Fruit fly (Drosophila melanogaster) whole organism, embryonic: ENCODE data around the gene CG17982.

Source experiments
- Antp ChIP-seq: fragments of 200-800 bp; sonication (Bioruptor generic); optimal IDR thresholded peaks from 3 replicates; lab custom pipeline; 2016; ENCODE audit warnings: missing biosample characterization, missing genetic modification characterization
- B-H1 ChIP-seq: fragments of 200-800 bp; sonication (Bioruptor generic); IDR thresholded peaks from 3 replicates; pipeline ENCODE4 v1.3.6; 2022; ENCODE audit warnings: missing biosample characterization, missing genetic modification characterization
- BEAF-32 ChIP-seq: fragments of 200-800 bp; sonication (Bioruptor generic); optimal IDR thresholded peaks from 3 replicates; lab custom pipeline; 2017; ENCODE audit warnings: missing biosample characterization, missing genetic modification characterization, mild to moderate bottlenecking, moderate library complexity, missing genetic modification reagents
- CG11398 ChIP-seq: fragments of 200-800 bp; sonication (Bioruptor generic); optimal IDR thresholded peaks from 2 replicates; lab custom pipeline; 2016; ENCODE audit warnings: missing biosample characterization, missing genetic modification characterization
- CG13424 ChIP-seq: fragments of 200-800 bp; sonication (Bioruptor generic); optimal IDR thresholded peaks from 2 replicates; lab custom pipeline; 2019; ENCODE audit warnings: missing biosample characterization, mild to moderate bottlenecking, missing genetic modification characterization, moderate library complexity
- CG13624 ChIP-seq: fragments of 200-800 bp; sonication (Bioruptor generic); optimal IDR thresholded peaks from 2 replicates; lab custom pipeline; 2016; ENCODE audit warnings: missing biosample characterization, missing genetic modification characterization
- CG16779 ChIP-seq: fragments of 200-800 bp; sonication (Bioruptor generic); IDR thresholded peaks from 2 replicates; pipeline ENCODE4 v1.3.6; 2022; ENCODE audit warnings: missing biosample characterization, missing genetic modification characterization
- CG2199 ChIP-seq: fragments of 200-800 bp; sonication (Bioruptor generic); IDR thresholded peaks from 3 replicates; pipeline ENCODE4 v1.3.6; 2022; ENCODE audit warnings: missing biosample characterization, missing genetic modification characterization
- CG4360 ChIP-seq: fragments of 200-800 bp; sonication (Bioruptor generic); IDR thresholded peaks from 2 replicates; pipeline ENCODE4 v1.3.6; 2022; ENCODE audit warnings: missing biosample characterization, missing genetic modification characterization
- CG6791 ChIP-seq: fragments of 200-800 bp; sonication (Bioruptor generic); IDR thresholded peaks from 3 replicates; pipeline ENCODE4 v1.3.6; 2022; ENCODE audit warnings: missing biosample characterization, missing genetic modification characterization; ENCODE audit not compliant: partially characterized antibody
- CG7372 ChIP-seq: fragments of 200-800 bp; sonication (Bioruptor generic); IDR thresholded peaks from 2 replicates; pipeline ENCODE4 v1.3.6; 2022; ENCODE audit warnings: missing biosample characterization, missing genetic modification characterization
- CG9727 ChIP-seq: fragments of 200-800 bp; sonication (Bioruptor generic); optimal IDR thresholded peaks from 3 replicates; lab custom pipeline; 2017; ENCODE audit warnings: missing biosample characterization, mild to moderate bottlenecking, missing genetic modification characterization
- CG9797 ChIP-seq: fragments of 200-800 bp; sonication (Bioruptor generic); optimal IDR thresholded peaks from 3 replicates; lab custom pipeline; 2018; ENCODE audit warnings: missing biosample characterization, mild to moderate bottlenecking, missing genetic modification characterization
- CkIIα-i1 ChIP-seq: fragments of 200-800 bp; sonication (Bioruptor generic); IDR thresholded peaks from 2 replicates; pipeline ENCODE4 v1.3.6; 2022; ENCODE audit warnings: missing biosample characterization, missing genetic modification characterization
- Dek ChIP-seq: fragments of 200-800 bp; sonication (Bioruptor generic); optimal IDR thresholded peaks from 3 replicates; lab custom pipeline; 2019; ENCODE audit warnings: missing biosample characterization, mild to moderate bottlenecking, missing genetic modification characterization, moderate library complexity
- Dip2 ChIP-seq: fragments of 200-800 bp; sonication (Bioruptor generic); IDR thresholded peaks from 2 replicates; pipeline ENCODE4 v1.3.6; 2022; ENCODE audit warnings: missing biosample characterization, missing genetic modification characterization
- Dp ChIP-seq: fragments of 200-800 bp; sonication (Bioruptor generic); optimal IDR thresholded peaks from 2 replicates; lab custom pipeline; 2018; ENCODE audit warnings: missing biosample characterization, mild to moderate bottlenecking, missing genetic modification characterization, moderate library complexity
- Eip74EF ChIP-seq, 2 experiments: fragments of 200-800 bp in 1 of 2; fragments of >200 bp in 1 of 2; sonication (Bioruptor generic) in 1 of 2; optimal IDR thresholded peaks; 2 replicates each; lab custom pipeline; 2017 to 2019; ENCODE audit warnings: missing biosample characterization in 2 of 2, missing genetic modification characterization in 2 of 2, mild to moderate bottlenecking in 1 of 2, moderate library complexity in 1 of 2
- HLH54F ChIP-seq: fragments of 200-800 bp; sonication (Bioruptor generic); optimal IDR thresholded peaks from 3 replicates; lab custom pipeline; 2016; ENCODE audit warnings: missing biosample characterization, missing genetic modification characterization
- HmgD ChIP-seq: fragments of 200-800 bp; sonication (Bioruptor generic); optimal IDR thresholded peaks from 3 replicates; lab custom pipeline; 2016; ENCODE audit warnings: missing biosample characterization, missing genetic modification characterization
- Hr39 ChIP-seq: fragments of >200 bp; optimal IDR thresholded peaks from 2 replicates; lab custom pipeline; 2017
- Jarid2 ChIP-seq: fragments of 200-800 bp; sonication (Bioruptor generic); optimal IDR thresholded peaks from 3 replicates; lab custom pipeline; 2017; ENCODE audit warnings: mild to moderate bottlenecking, missing biosample characterization, missing genetic modification reagents, missing genetic modification characterization
- Lpt ChIP-seq: fragments of >200 bp; optimal IDR thresholded peaks from 2 replicates; lab custom pipeline; 2018; ENCODE audit warnings: missing biosample characterization, missing genetic modification characterization
- MTF-1 ChIP-seq: fragments of 200-800 bp; sonication (Bioruptor generic); optimal IDR thresholded peaks from 2 replicates; lab custom pipeline; 2018; ENCODE audit warnings: missing biosample characterization, mild to moderate bottlenecking, missing genetic modification characterization, borderline replicate concordance
- Max ChIP-seq: fragments of 200-800 bp; sonication (Bioruptor generic); optimal IDR thresholded peaks from 2 replicates; lab custom pipeline; 2016; ENCODE audit warnings: missing biosample characterization, mild to moderate bottlenecking, missing genetic modification characterization
- Myb ChIP-seq: fragments of 200-800 bp; sonication (Bioruptor generic); optimal IDR thresholded peaks from 2 replicates; lab custom pipeline; 2016; ENCODE audit warnings: missing biosample characterization, missing genetic modification characterization
- Neu2 ChIP-seq: fragments of 200-800 bp; sonication (Bioruptor generic); optimal IDR thresholded peaks from 3 replicates; lab custom pipeline; 2016; ENCODE audit warnings: missing biosample characterization, missing genetic modification characterization, borderline replicate concordance
- Poxn ChIP-seq: fragments of 200-800 bp; sonication (Bioruptor generic); IDR thresholded peaks from 2 replicates; pipeline ENCODE4 v1.3.6; 2022; ENCODE audit warnings: missing biosample characterization, missing genetic modification characterization
- Spps ChIP-seq: fragments of 200-800 bp; sonication (Bioruptor generic); optimal IDR thresholded peaks from 2 replicates; lab custom pipeline; 2018; ENCODE audit warnings: missing biosample characterization, mild to moderate bottlenecking, missing genetic modification characterization
- Stat92E ChIP-seq, 3 experiments: fragments of >200 bp in 2 of 3; fragments of 200-800 bp in 1 of 3; sonication (Bioruptor generic) in 1 of 3; optimal IDR thresholded peaks; 2 replicates each; lab custom pipeline; 2017 to 2019; ENCODE audit warnings: missing biosample characterization in 3 of 3, missing genetic modification characterization in 3 of 3, mild to moderate bottlenecking in 1 of 3, moderate library complexity in 1 of 3
- Tbp ChIP-seq: fragments of >200 bp; optimal IDR thresholded peaks from 2 replicates; lab custom pipeline; 2018; ENCODE audit warnings: missing biosample characterization, missing genetic modification characterization
- Usf ChIP-seq: fragments of 200-800 bp; sonication (Bioruptor generic); optimal IDR thresholded peaks from 2 replicates; lab custom pipeline; 2017; ENCODE audit warnings: missing genotype, missing biosample characterization, missing genetic modification characterization
- Xrp1 ChIP-seq: fragments of 200-800 bp; sonication (Bioruptor generic); IDR thresholded peaks from 2 replicates; pipeline ENCODE4 v1.3.6; 2022; ENCODE audit warnings: missing biosample characterization, missing genetic modification characterization
- amos ChIP-seq: fragments of 200-800 bp; sonication (Bioruptor generic); IDR thresholded peaks from 2 replicates; pipeline ENCODE4 v1.3.6; 2022; ENCODE audit warnings: missing biosample characterization, missing genetic modification characterization; ENCODE audit not compliant: partially characterized antibody
- aop ChIP-seq: fragments of 200-800 bp; sonication (Bioruptor generic); IDR thresholded peaks from 2 replicates; pipeline ENCODE4 v1.3.6; 2022; ENCODE audit warnings: missing biosample characterization, missing genetic modification characterization
- ase ChIP-seq: fragments of 200-800 bp; sonication (Bioruptor generic); IDR thresholded peaks from 3 replicates; pipeline ENCODE4 v1.3.6; 2022; ENCODE audit warnings: missing biosample characterization, missing genetic modification characterization
- chm ChIP-seq: fragments of 200-800 bp; sonication (Bioruptor generic); IDR thresholded peaks from 2 replicates; pipeline ENCODE4 v1.3.6; 2022; ENCODE audit warnings: missing biosample characterization, missing genetic modification characterization
- crp ChIP-seq, 2 experiments: fragments of 200-800 bp; sonication (Bioruptor generic); optimal IDR thresholded peaks; 2 replicates in 1 of 2; 3 replicates in 1 of 2; lab custom pipeline; 2017; ENCODE audit warnings: missing biosample characterization in 2 of 2, missing genetic modification characterization in 2 of 2, mild to moderate bottlenecking in 1 of 2, moderate library complexity in 1 of 2
- dati ChIP-seq: fragments of 200-800 bp; sonication (Bioruptor generic); IDR thresholded peaks from 2 replicates; pipeline ENCODE4 v1.3.6; 2022; ENCODE audit warnings: missing biosample characterization, missing genetic modification characterization
- dimm ChIP-seq: fragments of 200-800 bp; sonication (Bioruptor generic); IDR thresholded peaks from 2 replicates; pipeline ENCODE4 v1.3.6; 2022; ENCODE audit warnings: missing biosample characterization, missing genetic modification characterization
- fru ChIP-seq: fragments of >200 bp; optimal IDR thresholded peaks from 2 replicates; lab custom pipeline; 2017
- lab ChIP-seq: fragments of 200-800 bp; sonication (Bioruptor generic); optimal IDR thresholded peaks from 3 replicates; lab custom pipeline; 2017; ENCODE audit warnings: missing biosample characterization, missing genetic modification characterization, mild to moderate bottlenecking, moderate library complexity, missing genetic modification reagents
- mam ChIP-seq: fragments of 200-800 bp; sonication (Bioruptor generic); optimal IDR thresholded peaks from 3 replicates; lab custom pipeline; 2016; ENCODE audit warnings: missing biosample characterization, missing genetic modification characterization
- org-1 ChIP-seq: fragments of 200-800 bp; sonication (Bioruptor generic); optimal IDR thresholded peaks from 2 replicates; lab custom pipeline; 2017; ENCODE audit warnings: missing biosample characterization, missing genetic modification characterization
- pb ChIP-seq: fragments of 200-800 bp; sonication (Bioruptor generic); optimal IDR thresholded peaks from 3 replicates; lab custom pipeline; 2016; ENCODE audit warnings: missing biosample characterization, missing genetic modification characterization
- ranshi ChIP-seq: fragments of 200-800 bp; sonication (Bioruptor generic); IDR thresholded peaks from 2 replicates; pipeline ENCODE4 v1.3.6; 2022; ENCODE audit warnings: missing biosample characterization, missing genetic modification characterization
- salm ChIP-seq: fragments of 200-800 bp; sonication (Bioruptor generic); optimal IDR thresholded peaks from 2 replicates; lab custom pipeline; 2018; ENCODE audit warnings: missing biosample characterization, mild to moderate bottlenecking, missing genetic modification characterization
- tio ChIP-seq: fragments of 200-800 bp; sonication (Bioruptor generic); optimal IDR thresholded peaks from 2 replicates; lab custom pipeline; 2017; ENCODE audit warnings: missing biosample characterization, missing genetic modification characterization, inconsistent platforms
- unpg ChIP-seq: fragments of 200-800 bp; sonication (Bioruptor generic); optimal IDR thresholded peaks from 3 replicates; lab custom pipeline; 2018; ENCODE audit warnings: missing biosample characterization, mild to moderate bottlenecking, missing genetic modification characterization, moderate library complexity
- zen2 ChIP-seq: fragments of 200-800 bp; sonication (Bioruptor generic); IDR thresholded peaks from 3 replicates; pipeline ENCODE4 v1.3.6; 2022; ENCODE audit warnings: missing biosample characterization, missing genetic modification characterization; ENCODE audit not compliant: partially characterized antibody

The CG17982 gene

dm6 chrX:8178165-8178955 is 34.7 kb upstream of the CG17982 start, which contains the start of gene sdt (continued):
- TF ChIP-seq CG2199 (GFP tag; lab: Robert Waterston, UW) (no peak), MTF-1 (no peak), BEAF-32 (GFP tag; lab: Kevin White, UChicago) (no peak), zen2 (GFP tag; lab: Robert Waterston, UW) (no peak), org-1 (GFP tag; lab: Kevin White, UChicago) (peak; percentile 8), B-H1 (no peak), dimm (GFP tag; lab: Robert Waterston, UW) (no peak), ranshi (GFP tag; lab: Robert Waterston, UW) (no peak), CG7372 (GFP tag; lab: Robert Waterston, UW) (no peak), CG4360 (GFP tag; lab: Robert Waterston, UW) (no peak), CG9727 (no peak), Max (GFP tag; lab: Kevin White, UChicago) (no peak), pb (no peak), Poxn (no peak), CG11398 (GFP tag; lab: Kevin White, UChicago) (no peak), lab (GFP tag; lab: Kevin White, UChicago) (no peak), Eip74EF (GFP tag; optimal IDR thresholded peaks at IDR 0.05; lab: Kevin White, UChicago) (peak in 1 of 2 experiments; percentile 40), Spps (no peak), crp (GFP tag; optimal IDR thresholded peaks at IDR 0.05; lab: Kevin White, UChicago) (no peak), Antp (GFP tag; lab: Kevin White, UChicago) (no peak), CG6791 (no peak), Xrp1 (no peak), HmgD (GFP tag; lab: Kevin White, UChicago) (no peak), CG13424 (tag; lab: Kevin White, UChicago) (peak; percentile 9), tio (GFP tag; lab: Kevin White, UChicago) (no peak), amos (no peak), CG16779 (GFP tag; lab: Robert Waterston, UW) (peak; percentile 69), HLH54F (GFP tag; lab: Kevin White, UChicago) (no peak), CG13624 (peak; percentile 13), chm (GFP tag; lab: Robert Waterston, UW) (peak; percentile 46; the same call in 1 of the 2 replicates), ase (GFP tag; lab: Robert Waterston, UW) (no peak), Tbp (GFP tag; lab: Kevin White, UChicago) (no peak), CG9797 (GFP tag; lab: Kevin White, UChicago) (no peak), Stat92E (GFP tag; optimal IDR thresholded peaks at IDR 0.05; lab: Kevin White, UChicago) (no peak), Dp (GFP tag; lab: Kevin White, UChicago) (no peak), Myb (GFP tag; lab: Kevin White, UChicago) (no peak), CkIIα-i1 (no peak), dati (GFP tag; lab: Robert Waterston, UW) (no peak), mam (GFP tag; lab: Kevin White, UChicago) (no peak), Neu2 (GFP tag; lab: Kevin White, UChicago) (no peak), Lpt (no peak), unpg (GFP tag; lab: Kevin White, UChicago) (no peak), fru (lab: Kevin White, UChicago) (no peak), aop (no peak), Usf (GFP tag; lab: Kevin White, UChicago) (no peak), Dip2 (GFP tag; lab: Robert Waterston, UW) (no peak), Jarid2 (GFP tag; lab: Kevin White, UChicago) (no peak), Hr39 (lab: Kevin White, UChicago) (no peak), salm (tag; lab: Kevin White, UChicago) (no peak), Dek (no peak)
